Worm (Caenorhabditis elegans) whole organism, dauer: ENCODE measurements around the gene npp-16.

ENCODE experiments used
- unc-62 ChIP-seq: sonication (generic microtip); optimal IDR thresholded peaks from 2 replicates; lab custom pipeline; 2017; ENCODE audit warnings: missing biosample characterization, missing genetic modification reagents, missing genetic modification characterization

Gene npp-16

ce11 chrIII:11936668-11937276 is 21.0 kb downstream of the npp-16 start:
- TF ChIP-seq unc-62 (GFP tag; lab: Kevin White, UChicago): no peak

ce11 chrIII:11937911-11938310 is 22.2 kb downstream of the npp-16 start:
- TF ChIP-seq unc-62 (GFP tag; lab: Kevin White, UChicago): no peak

ce11 chrIII:11938525-11938924 is 22.8 kb downstream of the npp-16 start:
- TF ChIP-seq unc-62 (GFP tag; lab: Kevin White, UChicago): no peak

ce11 chrIII:11942664-11943063 is 26.9 kb downstream of the npp-16 start:
- no peak for TF ChIP-seq unc-62 (GFP tag; lab: Kevin White, UChicago)

ce11 chrIII:11946062-11946749 is 30.5 kb downstream of the npp-16 start:
- TF ChIP-seq unc-62 (GFP tag; lab: Kevin White, UChicago): no peak

ce11 chrIII:11946973-11947372 is 31.2 kb downstream of the npp-16 start, which contains the start of gene Y56A3A.7:
Gene Y56A3A.7, minus strand, starts transcription at chrIII:11947019.
- TF ChIP-seq unc-62 (GFP tag; lab: Kevin White, UChicago): no peak

- TF ChIP-seq unc-62 (GFP tag; lab: Kevin White, UChicago): no peak
Observed at ce11 chrIII:11947527-11947926, 31.8 kb downstream of the npp-16 start.

ce11 chrIII:11948437-11948836 is 32.7 kb downstream of the npp-16 start:
- no peak for TF ChIP-seq unc-62 (GFP tag; lab: Kevin White, UChicago)

- TF ChIP-seq unc-62 (GFP tag; lab: Kevin White, UChicago): no peak
Observed at ce11 chrIII:11949276-11949879, 33.6 kb downstream of the npp-16 start.

ce11 chrIII:11951111-11951510 is 35.4 kb downstream of the npp-16 start:
- no peak for TF ChIP-seq unc-62 (GFP tag; lab: Kevin White, UChicago)

- no peak for TF ChIP-seq unc-62 (GFP tag; lab: Kevin White, UChicago)
Observed at ce11 chrIII:11954150-11954549, 38.4 kb downstream of the npp-16 start.

- TF ChIP-seq unc-62 (GFP tag; lab: Kevin White, UChicago): no peak
Observed at ce11 chrIII:11960080-11960479, 44.4 kb downstream of the npp-16 start, which contains the start of gene top-3. Gene top-3, minus strand, starts transcription at chrIII:11960180.
